Fruit fly (Drosophila melanogaster) Kc167 (cell line): ENCODE results near the gene retinin.

Experiments used
- insv ChIP-seq: fragments of >200 bp; optimal IDR thresholded peaks from 3 replicates; lab custom pipeline; 2018; ENCODE audit warnings: missing external identifiers
- psq ChIP-seq: fragments of >200 bp; optimal IDR thresholded peaks from 2 replicates; lab custom pipeline; 2017; ENCODE audit warnings: missing external identifiers
- ttk ChIP-seq: sonication (Bioruptor generic); optimal IDR thresholded peaks from 2 replicates; lab custom pipeline; 2017; ENCODE audit warnings: missing external identifiers

DNA sequence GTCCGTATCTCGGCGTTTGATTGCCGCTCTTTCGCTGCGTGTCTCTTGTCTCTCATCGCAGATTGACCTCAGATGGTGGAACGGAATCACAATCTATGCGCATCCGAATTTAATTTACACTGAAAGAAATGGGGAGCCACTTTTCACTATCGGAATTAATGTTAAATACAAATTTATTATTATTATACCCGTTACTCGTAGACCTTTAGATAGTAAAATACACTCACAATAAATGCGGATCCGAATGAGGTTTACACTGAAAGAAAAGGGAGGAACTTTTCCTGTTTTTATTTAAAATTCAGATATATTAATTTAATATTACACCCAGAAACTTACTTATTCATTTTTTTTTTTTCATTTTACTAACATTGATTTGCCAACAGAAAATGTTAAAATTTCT lies 42.7 kb upstream of the retinin start:
- no peak for TF ChIP-seq insv (lab: Kevin White, UChicago)
- TF ChIP-seq ttk (lab: Kevin White, UChicago): no peak
- TF ChIP-seq psq (lab: Kevin White, UChicago): no peak
